Worm (Caenorhabditis elegans) whole organism, young adult: Measurements from ENCODE around the gene ZK822.10.

Experiments used
- B0336.3 ChIP-seq: fragments of 200-800 bp; sonication (Bioruptor generic); IDR thresholded peaks from 2 replicates; pipeline ENCODE4 v1.3.6; 2022; ENCODE audit warnings: missing genetic modification characterization, missing compliant biosample characterization
- D2030.7 ChIP-seq: fragments of 200-800 bp; sonication (Bioruptor generic); IDR thresholded peaks from 2 replicates; pipeline ENCODE4 v1.3.6; 2022; ENCODE audit warnings: missing genetic modification reagents, missing genetic modification characterization, missing compliant biosample characterization
- F22D6.2 ChIP-seq: sonication (generic microtip); optimal IDR thresholded peaks from 2 replicates; lab custom pipeline; 2016; ENCODE audit warnings: mild to moderate bottlenecking, missing genetic modification characterization, missing compliant biosample characterization
- F23B12.7 ChIP-seq: sonication (generic microtip); optimal IDR thresholded peaks from 2 replicates; lab custom pipeline; 2017; ENCODE audit warnings: missing genetic modification characterization, mild to moderate bottlenecking, missing compliant biosample characterization, antibody characterized with exemption, moderate library complexity; ENCODE audit not compliant: insufficient read depth
- F37B4.10 ChIP-seq: fragments of 200-800 bp; sonication (Bioruptor generic); IDR thresholded peaks from 2 replicates; pipeline ENCODE4 v1.3.6; 2022; ENCODE audit warnings: missing genetic modification characterization, missing compliant biosample characterization
- F52B5.7 ChIP-seq: sonication (generic microtip); optimal IDR thresholded peaks from 2 replicates; lab custom pipeline; 2016; ENCODE audit warnings: mild to moderate bottlenecking, missing genetic modification characterization, missing compliant biosample characterization
- Y67H2A.10 ChIP-seq: fragments of 200-800 bp; sonication (Bioruptor generic); conservative IDR thresholded peaks from 2 replicates; pipeline ENCODE4 v1.3.6; 2022; ENCODE audit warnings: missing genetic modification reagents, missing genetic modification characterization, missing compliant biosample characterization
- ZK185.1 ChIP-seq: sonication (generic microtip); optimal IDR thresholded peaks from 2 replicates; lab custom pipeline; 2016; ENCODE audit warnings: mild to moderate bottlenecking, missing genetic modification characterization, missing compliant biosample characterization; ENCODE audit not compliant: poor library complexity, severe bottlenecking
- akir-1 ChIP-seq: fragments of 200-800 bp; sonication (Bioruptor generic); optimal IDR thresholded peaks from 2 replicates; lab custom pipeline; 2018; ENCODE audit warnings: mild to moderate bottlenecking, missing genetic modification characterization, moderate library complexity, missing compliant biosample characterization
- ama-1 ChIP-seq, 3 experiments: fragments of 150-350 bp in 1 of 3; sonication (generic microtip) in 2 of 3; optimal IDR thresholded peaks; 2 replicates each; lab custom pipeline; 2014 to 2018; ENCODE audit warnings: missing biosample characterization in 2 of 3, missing genetic modification characterization in 2 of 3, missing genetic modification reagents in 2 of 3
- athp-1 ChIP-seq: sonication (generic microtip); optimal IDR thresholded peaks from 2 replicates; lab custom pipeline; 2017; ENCODE audit warnings: mild to moderate bottlenecking, missing genetic modification characterization, missing compliant biosample characterization
- ccch-3 ChIP-seq: fragments of 200-800 bp; sonication (Bioruptor generic); optimal IDR thresholded peaks from 2 replicates; lab custom pipeline; 2018; ENCODE audit warnings: mild to moderate bottlenecking, missing genetic modification characterization, missing compliant biosample characterization
- cebp-1 ChIP-seq, 2 experiments: fragments of 200-800 bp in 1 of 2; sonication (Bioruptor generic) in 1 of 2; sonication (generic microtip) in 1 of 2; IDR thresholded peaks in 1 of 2; optimal IDR thresholded peaks in 1 of 2; 2 replicates each; pipeline versions ENCODE4 v1.3.6 to Lab custom; 2017 to 2022; ENCODE audit warnings: missing compliant biosample characterization in 2 of 2, missing genetic modification characterization in 2 of 2, mild to moderate bottlenecking in 1 of 2, missing genetic modification reagents in 1 of 2, moderate library complexity in 1 of 2
- cebp-2 ChIP-seq: fragments of 200-800 bp; sonication (Bioruptor generic); IDR thresholded peaks from 2 replicates; pipeline ENCODE4 v1.3.6; 2022; ENCODE audit warnings: missing genetic modification characterization, missing compliant biosample characterization
- ceh-27 ChIP-seq: fragments of 200-800 bp; sonication (Bioruptor generic); optimal IDR thresholded peaks from 2 replicates; lab custom pipeline; 2018; ENCODE audit warnings: mild to moderate bottlenecking, missing genetic modification characterization, moderate library complexity, missing compliant biosample characterization
- ceh-40 ChIP-seq: fragments of 200-800 bp; sonication (Bioruptor generic); IDR thresholded peaks from 2 replicates; pipeline ENCODE4 v1.3.6; 2022; ENCODE audit warnings: missing genetic modification characterization, missing compliant biosample characterization
- ceh-58 ChIP-seq: fragments of 200-800 bp; sonication (Bioruptor generic); IDR thresholded peaks from 2 replicates; pipeline ENCODE4 v1.3.6; 2022; ENCODE audit warnings: missing genetic modification characterization, missing compliant biosample characterization
- dox-1 ChIP-seq: fragments of 200-800 bp; sonication (Bioruptor generic); IDR thresholded peaks from 2 replicates; pipeline ENCODE4 v1.3.6; 2022; ENCODE audit warnings: missing genetic modification reagents, missing genetic modification characterization, missing compliant biosample characterization
- egrh-3 ChIP-seq: fragments of 200-800 bp; sonication (Bioruptor generic); IDR thresholded peaks from 2 replicates; pipeline ENCODE4 v1.3.6; 2022; ENCODE audit warnings: missing genetic modification reagents, missing genetic modification characterization, missing compliant biosample characterization
- ets-4 ChIP-seq: fragments of 200-800 bp; sonication (Bioruptor generic); optimal IDR thresholded peaks from 2 replicates; lab custom pipeline; 2018; ENCODE audit warnings: mild to moderate bottlenecking, missing genetic modification characterization, missing compliant biosample characterization
- hmg-20 ChIP-seq: fragments of 200-800 bp; sonication (Bioruptor generic); IDR thresholded peaks from 2 replicates; pipeline ENCODE4 v1.3.6; 2022; ENCODE audit warnings: missing genetic modification reagents, missing genetic modification characterization, missing compliant biosample characterization
- hrde-1 ChIP-seq: sonication (generic microtip); optimal IDR thresholded peaks from 2 replicates; lab custom pipeline; 2016; ENCODE audit warnings: missing genetic modification characterization, mild to moderate bottlenecking, missing compliant biosample characterization, moderate library complexity, missing genotype, missing genetic modification reagents, borderline replicate concordance
- let-526 ChIP-seq: fragments of 200-800 bp; sonication (Bioruptor generic); IDR thresholded peaks from 2 replicates; pipeline ENCODE4 v1.3.6; 2022; ENCODE audit warnings: missing genetic modification reagents, missing genetic modification characterization, missing compliant biosample characterization
- let-607 ChIP-seq, 2 experiments: fragments of 200-800 bp in 1 of 2; sonication (Bioruptor generic) in 1 of 2; sonication (generic microtip) in 1 of 2; optimal IDR thresholded peaks; 2 replicates each; lab custom pipeline; 2016 to 2018; ENCODE audit warnings: mild to moderate bottlenecking in 2 of 2, missing compliant biosample characterization in 2 of 2, missing genetic modification characterization in 2 of 2, moderate library complexity in 2 of 2, missing genotype in 1 of 2
- lin-40 ChIP-seq: sonication (generic microtip); optimal IDR thresholded peaks from 2 replicates; lab custom pipeline; 2016; ENCODE audit warnings: missing genetic modification characterization, mild to moderate bottlenecking, missing compliant biosample characterization, missing genotype, missing genetic modification reagents
- lin-54 ChIP-seq: fragments of 200-800 bp; sonication (Bioruptor generic); optimal IDR thresholded peaks from 2 replicates; lab custom pipeline; 2018; ENCODE audit warnings: mild to moderate bottlenecking, missing genetic modification characterization, missing compliant biosample characterization
- lir-1 ChIP-seq: fragments of 200-800 bp; sonication (Bioruptor generic); conservative IDR thresholded peaks from 2 replicates; pipeline ENCODE4 v1.3.6; 2022; ENCODE audit warnings: missing genetic modification reagents, missing genetic modification characterization, missing compliant biosample characterization
- madf-3 ChIP-seq: fragments of 200-800 bp; sonication (Bioruptor generic); IDR thresholded peaks from 2 replicates; pipeline ENCODE4 v1.3.6; 2022; ENCODE audit warnings: missing genetic modification reagents, missing genetic modification characterization, missing compliant biosample characterization
- mcd-1 ChIP-seq: fragments of 200-800 bp; sonication (Bioruptor generic); IDR thresholded peaks from 2 replicates; pipeline ENCODE4 v1.3.6; 2022; ENCODE audit warnings: missing genetic modification reagents, missing genetic modification characterization, missing compliant biosample characterization
- mes-4 ChIP-seq: sonication (generic microtip); optimal IDR thresholded peaks from 2 replicates; lab custom pipeline; 2016; ENCODE audit warnings: missing genotype, missing genetic modification characterization, missing compliant biosample characterization
- mxl-1 ChIP-seq: sonication (generic microtip); optimal IDR thresholded peaks from 2 replicates; lab custom pipeline; 2016; ENCODE audit warnings: missing genetic modification characterization, missing compliant biosample characterization
- nfya-2 ChIP-seq: fragments of 200-800 bp; sonication (Bioruptor generic); IDR thresholded peaks from 2 replicates; pipeline ENCODE4 v1.3.6; 2022; ENCODE audit warnings: missing genetic modification reagents, missing genetic modification characterization, missing compliant biosample characterization
- pbrm-1 ChIP-seq: fragments of 200-800 bp; sonication (Bioruptor generic); IDR thresholded peaks from 2 replicates; pipeline ENCODE4 v1.3.6; 2022; ENCODE audit warnings: missing genetic modification reagents, missing genetic modification characterization, missing compliant biosample characterization
- rcor-1 ChIP-seq: fragments of 200-800 bp; sonication (Bioruptor generic); IDR thresholded peaks from 2 replicates; pipeline ENCODE4 v1.3.6; 2022; ENCODE audit warnings: missing genetic modification reagents, missing genetic modification characterization, missing compliant biosample characterization
- repo-1 ChIP-seq: sonication (generic microtip); optimal IDR thresholded peaks from 2 replicates; lab custom pipeline; 2017; ENCODE audit warnings: mild to moderate bottlenecking, missing genetic modification characterization, missing compliant biosample characterization
- rpc-1 ChIP-seq, 2 experiments: fragments of 150-350 bp in 1 of 2; sonication (generic microtip) in 1 of 2; optimal IDR thresholded peaks; 2 replicates each; lab custom pipeline; 2014 to 2018; ENCODE audit warnings: missing biosample characterization in 1 of 2, missing genetic modification characterization in 1 of 2, missing genetic modification reagents in 1 of 2, missing genotype in 1 of 2
- sea-2 ChIP-seq: fragments of 200-800 bp; sonication (Bioruptor generic); IDR thresholded peaks from 2 replicates; pipeline ENCODE4 v1.3.6; 2022; ENCODE audit warnings: missing genetic modification characterization, missing compliant biosample characterization
- snpc-1.1 ChIP-seq: sonication (generic microtip); optimal IDR thresholded peaks from 2 replicates; lab custom pipeline; 2017; ENCODE audit warnings: missing genetic modification characterization, mild to moderate bottlenecking, missing compliant biosample characterization, antibody characterized with exemption, moderate library complexity, missing genotype, missing genetic modification reagents; ENCODE audit not compliant: insufficient read depth
- snpc-3.4 ChIP-seq: sonication (generic microtip); optimal IDR thresholded peaks from 2 replicates; lab custom pipeline; 2017; ENCODE audit warnings: missing genetic modification characterization, mild to moderate bottlenecking, missing compliant biosample characterization, antibody characterized with exemption, moderate library complexity, missing genotype, missing genetic modification reagents
- tbp1 ChIP-seq: fragments of 200-800 bp; sonication (Bioruptor generic); optimal IDR thresholded peaks from 2 replicates; lab custom pipeline; 2018; ENCODE audit warnings: mild to moderate bottlenecking, missing genetic modification characterization, missing compliant biosample characterization
- tlf-1 ChIP-seq: fragments of 200-800 bp; sonication (Bioruptor generic); optimal IDR thresholded peaks from 2 replicates; lab custom pipeline; 2018; ENCODE audit warnings: mild to moderate bottlenecking, missing genetic modification characterization, missing compliant biosample characterization
- ztf-18 ChIP-seq: sonication (generic microtip); optimal IDR thresholded peaks from 2 replicates; lab custom pipeline; 2016; ENCODE audit warnings: missing genotype, mild to moderate bottlenecking, missing genetic modification characterization, missing compliant biosample characterization
- ztf-22 ChIP-seq: fragments of 200-800 bp; sonication (Bioruptor generic); optimal IDR thresholded peaks from 2 replicates; lab custom pipeline; 2018; ENCODE audit warnings: mild to moderate bottlenecking, missing genetic modification characterization, moderate library complexity, missing compliant biosample characterization
- ztf-26 ChIP-seq: sonication (generic microtip); optimal IDR thresholded peaks from 2 replicates; lab custom pipeline; 2017; ENCODE audit warnings: missing genetic modification characterization, missing compliant biosample characterization
- ztf-28 ChIP-seq: fragments of 200-800 bp; sonication (Bioruptor generic); IDR thresholded peaks from 2 replicates; pipeline ENCODE4 v1.3.6; 2022; ENCODE audit warnings: missing genetic modification reagents, missing genetic modification characterization, missing compliant biosample characterization
- ztf-3 ChIP-seq: fragments of 200-800 bp; sonication (Bioruptor generic); optimal IDR thresholded peaks from 2 replicates; lab custom pipeline; 2018; ENCODE audit warnings: mild to moderate bottlenecking, missing genetic modification characterization, missing compliant biosample characterization

Gene ZK822.10

DNA sequence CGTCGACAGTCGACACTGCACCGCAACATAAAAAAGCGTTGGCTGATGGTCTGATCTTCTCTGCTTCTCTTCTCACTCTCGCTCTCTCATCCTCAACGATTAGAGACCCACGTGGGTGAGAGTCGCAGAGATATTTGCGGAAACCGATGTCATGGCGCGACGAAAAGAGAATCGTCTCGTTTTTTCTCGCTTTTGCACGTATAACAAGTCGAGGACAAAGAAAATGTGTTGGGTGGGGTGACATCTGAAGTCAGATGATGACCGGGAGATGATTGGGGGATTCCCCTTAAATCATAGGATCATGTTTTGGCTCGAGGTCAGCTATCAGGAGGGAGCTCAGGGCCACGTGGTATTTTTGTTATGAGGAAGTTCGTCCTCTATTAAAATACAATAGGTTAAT lies 39.5 kb downstream of the ZK822.10 start (continued):
- peak; percentile 67 for TF ChIP-seq cebp-1 (GFP tag; IDR thresholded peaks at IDR 0.05; lab: Robert Waterston, UW)
- peak; percentile 86 for TF ChIP-seq cebp-1 (tag; optimal IDR thresholded peaks at IDR 0.05; lab: Kevin White, UChicago)
- TF ChIP-seq dox-1 = peak; percentile 71
- TF ChIP-seq F37B4.10 (GFP tag; lab: Robert Waterston, UW) = no peak
- peak; percentile 45 for TF ChIP-seq repo-1
- no peak for TF ChIP-seq snpc-3.4 (tag; lab: Kevin White, UChicago)
- peak; percentile 70 for TF ChIP-seq ztf-3 (GFP tag; lab: Kevin White, UChicago)
- TF ChIP-seq rcor-1 (GFP tag; lab: Robert Waterston, UW) = peak; percentile 85
- no peak for TF ChIP-seq madf-3 (GFP tag; lab: Robert Waterston, UW)
- TF ChIP-seq ceh-27 = peak; percentile 66
- peak; percentile 74; the same call in 1 of the 2 replicates for TF ChIP-seq let-526 (GFP tag; lab: Robert Waterston, UW)
- TF ChIP-seq D2030.7 (GFP tag; lab: Robert Waterston, UW) = no peak
- no peak for TF ChIP-seq mes-4 (tag; lab: Kevin White, UChicago)
- peak; percentile 70 for TF ChIP-seq mcd-1 (GFP tag; lab: Robert Waterston, UW)
- TF ChIP-seq ccch-3 (GFP tag; lab: Kevin White, UChicago) = no peak
- peak; percentile 16 for TF ChIP-seq ets-4 (GFP tag; lab: Kevin White, UChicago)
- TF ChIP-seq athp-1 (tag; lab: Kevin White, UChicago) = peak; percentile 49
- TF ChIP-seq ztf-22 = peak; percentile 91
- TF ChIP-seq nfya-2 (GFP tag; lab: Robert Waterston, UW) = no peak
- peak; percentile 32 for TF ChIP-seq akir-1 (GFP tag; lab: Kevin White, UChicago)
- peak; percentile 87 for TF ChIP-seq lin-40
- TF ChIP-seq let-607 (tag; optimal IDR thresholded peaks at IDR 0.05; lab: Kevin White, UChicago) = peak; percentile 7 to 31
- no peak for TF ChIP-seq rpc-1 (optimal IDR thresholded peaks at IDR 0.05; lab: Kevin White, UChicago)
- no peak for TF ChIP-seq rpc-1 (tag; optimal IDR thresholded peaks at IDR 0.05; lab: Kevin White, UChicago)
- TF ChIP-seq tbp1 (GFP tag; lab: Kevin White, UChicago) = peak; percentile 64
- TF ChIP-seq tlf-1 (GFP tag; lab: Kevin White, UChicago) = peak; percentile 71
- TF ChIP-seq sea-2 (GFP tag; lab: Robert Waterston, UW) = peak; percentile 36; the same call in 1 of the 2 replicates
- TF ChIP-seq ztf-28 (GFP tag; lab: Robert Waterston, UW) = no peak
- TF ChIP-seq ztf-18 = peak; percentile 41
- peak; percentile 29; the same call in 1 of the 2 replicates for TF ChIP-seq egrh-3 (GFP tag; lab: Robert Waterston, UW)
- TF ChIP-seq Y67H2A.10 (GFP tag; lab: Robert Waterston, UW) = 0 out of 2 replicates have a peak, but pooled peaks have one; percentile 10
- TF ChIP-seq F52B5.7 (tag; lab: Kevin White, UChicago) = peak; percentile 28

DNA sequence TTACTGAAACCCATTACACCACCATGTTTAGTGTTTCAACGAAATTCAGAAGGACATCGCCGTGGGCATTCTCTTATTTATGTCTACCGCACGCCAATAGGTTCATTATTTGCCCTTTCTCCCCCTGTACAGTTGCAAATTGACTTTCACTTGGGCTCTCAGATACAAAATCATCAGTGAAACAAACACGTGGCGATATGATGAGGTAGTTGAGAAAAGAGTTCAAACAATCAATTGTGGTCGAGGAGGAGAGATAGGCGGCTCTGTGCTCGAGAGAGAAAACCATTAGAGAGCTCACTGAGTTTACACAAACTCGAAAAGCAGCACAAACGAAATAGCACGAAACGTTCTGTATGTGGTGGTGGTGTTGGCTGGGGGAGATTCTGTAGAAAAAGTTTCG lies 40.1 kb downstream of the ZK822.10 start:
- TF ChIP-seq egrh-3 (GFP tag; lab: Robert Waterston, UW) (no peak), snpc-1.1 (tag; lab: Kevin White, UChicago) (no peak), ztf-26 (no peak), mcd-1 (GFP tag; lab: Robert Waterston, UW) (0 out of 2 replicates have a peak, but pooled peaks have one; percentile 9), athp-1 (tag; lab: Kevin White, UChicago) (no peak), ceh-58 (GFP tag; lab: Robert Waterston, UW) (no peak), lin-54 (GFP tag; lab: Kevin White, UChicago) (peak; percentile 13), hmg-20 (no peak), pbrm-1 (no peak), ceh-40 (GFP tag; lab: Robert Waterston, UW) (no peak), hrde-1 (no peak), F23B12.7 (tag; lab: Kevin White, UChicago) (no peak), mxl-1 (no peak), cebp-2 (GFP tag; lab: Robert Waterston, UW) (no peak), lir-1 (GFP tag; lab: Robert Waterston, UW) (no peak), ZK185.1 (no peak), ama-1 (optimal IDR thresholded peaks at IDR 0.05; lab: Kevin White, UChicago) (peak; percentile 53), ama-1 (GFP tag; optimal IDR thresholded peaks at IDR 0.05; lab: Kevin White, UChicago) (no peak), B0336.3 (GFP tag; lab: Robert Waterston, UW) (no peak), ets-4 (GFP tag; lab: Kevin White, UChicago) (no peak), F22D6.2 (no peak)
